Worm (Caenorhabditis elegans) whole organism, L4 larva: ENCODE results near the gene srz-20.

Experiments used
- ZK546.5 ChIP-seq, 2 experiments: sonication (generic microtip); optimal IDR thresholded peaks; 2 replicates each; lab custom pipeline; 2017; ENCODE audit warnings: missing biosample characterization in 2 of 2, missing genetic modification characterization in 2 of 2
- ceh-32 ChIP-seq: sonication (generic microtip); optimal IDR thresholded peaks from 2 replicates; lab custom pipeline; 2016; ENCODE audit warnings: mild to moderate bottlenecking, missing genetic modification characterization, missing compliant biosample characterization; ENCODE audit not compliant: poor library complexity
- dve-1 ChIP-seq: sonication (generic microtip); optimal IDR thresholded peaks from 2 replicates; lab custom pipeline; 2017; ENCODE audit warnings: antibody characterized with exemption, mild to moderate bottlenecking, missing genetic modification characterization, missing compliant biosample characterization; ENCODE audit not compliant: insufficient read depth

DNA sequence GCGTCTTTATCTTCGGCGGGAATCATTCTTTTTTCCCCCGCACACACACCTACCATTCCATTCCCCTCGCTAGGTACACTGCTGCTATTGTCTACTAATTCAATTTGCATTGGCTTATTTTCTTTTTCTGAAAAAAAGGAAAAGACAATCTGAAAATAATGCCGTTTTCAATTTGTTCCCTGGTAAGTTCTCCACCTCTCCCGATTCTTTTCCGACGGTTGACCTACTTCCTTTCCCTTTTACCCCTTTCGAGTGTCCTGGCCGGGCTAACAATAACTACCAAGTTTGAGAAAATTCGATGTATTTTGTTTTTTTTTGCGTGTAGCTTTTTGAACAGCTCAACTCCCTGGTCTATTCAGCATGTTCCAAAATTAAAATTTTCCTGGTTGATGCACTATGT lies 48.1 kb upstream of the srz-20 start, which contains the start of gene F37C4.4:
- TF ChIP-seq ceh-32: no peak
- TF ChIP-seq dve-1 (tag; lab: Kevin White, UChicago): no peak
- no peak for TF ChIP-seq ZK546.5 (tag; optimal IDR thresholded peaks at IDR 0.05; lab: Kevin White, UChicago)
